Fruit fly (Drosophila melanogaster) whole organism, embryonic: ENCODE results near the gene CG43446.
A peak's percentile ranks its signal among the peaks of the same experiment; 100 is the strongest.

Source experiments
- Abd-B ChIP-seq: fragments of 200-800 bp; sonication (Bioruptor generic); optimal IDR thresholded peaks from 2 replicates; lab custom pipeline; 2018; ENCODE audit warnings: missing biosample characterization, mild to moderate bottlenecking, missing genetic modification characterization, moderate library complexity
- B-H1 ChIP-seq: fragments of 200-800 bp; sonication (Bioruptor generic); IDR thresholded peaks from 3 replicates; pipeline ENCODE4 v1.3.6; 2022; ENCODE audit warnings: missing biosample characterization, missing genetic modification characterization
- B-H2 ChIP-seq: fragments of 200-800 bp; sonication (Bioruptor generic); optimal IDR thresholded peaks from 2 replicates; lab custom pipeline; 2018; ENCODE audit warnings: missing biosample characterization, mild to moderate bottlenecking, missing genetic modification characterization
- CG10209 ChIP-seq: fragments of 200-800 bp; sonication (Bioruptor generic); optimal IDR thresholded peaks from 3 replicates; lab custom pipeline; 2017; ENCODE audit warnings: missing biosample characterization, mild to moderate bottlenecking, missing genetic modification characterization, missing genetic modification reagents
- CG11695 ChIP-seq: fragments of 200-800 bp; sonication (Bioruptor generic); IDR thresholded peaks from 3 replicates; pipeline ENCODE4 v1.3.6; 2022; ENCODE audit warnings: missing biosample characterization, missing genetic modification characterization
- CG14050 ChIP-seq: fragments of 200-800 bp; sonication (Bioruptor generic); IDR thresholded peaks from 3 replicates; pipeline ENCODE4 v1.3.6; 2022; ENCODE audit warnings: missing biosample characterization, missing genetic modification characterization
- CG16815 ChIP-seq: fragments of 200-800 bp; sonication (Bioruptor generic); optimal IDR thresholded peaks from 3 replicates; lab custom pipeline; 2017; ENCODE audit warnings: missing biosample characterization, mild to moderate bottlenecking, missing genetic modification characterization
- CG17612 ChIP-seq: fragments of 200-800 bp; sonication (Bioruptor generic); IDR thresholded peaks from 2 replicates; pipeline ENCODE4 v1.3.6; 2022; ENCODE audit warnings: missing biosample characterization, missing genetic modification characterization
- CG17829 ChIP-seq: fragments of 200-800 bp; optimal IDR thresholded peaks from 2 replicates; lab custom pipeline; 2019; ENCODE audit warnings: missing biosample characterization, mild to moderate bottlenecking, missing genetic modification characterization, moderate library complexity
- CG2116 ChIP-seq: fragments of 200-800 bp; sonication (Bioruptor generic); optimal IDR thresholded peaks from 3 replicates; lab custom pipeline; 2018; ENCODE audit warnings: missing biosample characterization, mild to moderate bottlenecking, missing genetic modification characterization
- CG2875 ChIP-seq: fragments of 200-800 bp; sonication (Bioruptor generic); optimal IDR thresholded peaks from 2 replicates; lab custom pipeline; 2017; ENCODE audit warnings: missing biosample characterization, mild to moderate bottlenecking, missing genetic modification characterization, missing genetic modification reagents
- CG2889 ChIP-seq: fragments of 200-800 bp; sonication (Bioruptor generic); IDR thresholded peaks from 3 replicates; pipeline ENCODE4 v1.3.6; 2022; ENCODE audit warnings: missing biosample characterization, missing genetic modification characterization
- CG31365 ChIP-seq: fragments of 200-800 bp; sonication (Bioruptor generic); optimal IDR thresholded peaks from 2 replicates; lab custom pipeline; 2018; ENCODE audit warnings: missing biosample characterization, mild to moderate bottlenecking, missing genetic modification characterization
- CG32532 ChIP-seq: fragments of 200-800 bp; sonication (Bioruptor generic); IDR thresholded peaks from 2 replicates; pipeline ENCODE4 v1.3.6; 2022; ENCODE audit warnings: missing biosample characterization, missing genetic modification characterization
- CG3995 ChIP-seq: fragments of 200-800 bp; sonication (Bioruptor generic); optimal IDR thresholded peaks from 3 replicates; lab custom pipeline; 2016; ENCODE audit warnings: missing biosample characterization, missing genetic modification characterization
- CG6689 ChIP-seq: fragments of 200-800 bp; sonication (Bioruptor generic); IDR thresholded peaks from 2 replicates; pipeline ENCODE4 v1.3.6; 2022; ENCODE audit warnings: missing biosample characterization, missing genetic modification characterization
- CG7357 ChIP-seq: fragments of 200-800 bp; sonication (Bioruptor generic); IDR thresholded peaks from 3 replicates; pipeline ENCODE4 v1.3.6; 2022; ENCODE audit warnings: missing biosample characterization, missing genetic modification characterization
- CG7839 ChIP-seq: fragments of 200-800 bp; sonication (Bioruptor generic); optimal IDR thresholded peaks from 3 replicates; lab custom pipeline; 2018; ENCODE audit warnings: missing biosample characterization, mild to moderate bottlenecking, missing genetic modification characterization, moderate library complexity
- CG8765 ChIP-seq: fragments of 200-800 bp; sonication (Bioruptor generic); IDR thresholded peaks from 2 replicates; pipeline ENCODE4 v1.3.6; 2022; ENCODE audit warnings: missing biosample characterization, missing genetic modification characterization
- CG9876 ChIP-seq: fragments of 200-800 bp; sonication (Bioruptor generic); optimal IDR thresholded peaks from 2 replicates; lab custom pipeline; 2016; ENCODE audit warnings: missing biosample characterization, missing genetic modification characterization
- CoRest ChIP-seq: fragments of 200-800 bp; sonication (Bioruptor generic); optimal IDR thresholded peaks from 3 replicates; lab custom pipeline; 2018; ENCODE audit warnings: missing biosample characterization, mild to moderate bottlenecking, missing genetic modification characterization, moderate library complexity
- Doc3 ChIP-seq: fragments of 200-800 bp; sonication (Bioruptor generic); IDR thresholded peaks from 3 replicates; pipeline ENCODE4 v1.3.6; 2022; ENCODE audit warnings: missing biosample characterization, missing genetic modification characterization; ENCODE audit not compliant: partially characterized antibody
- Elba2 ChIP-seq: fragments of 200-800 bp; sonication (Bioruptor generic); optimal IDR thresholded peaks from 3 replicates; lab custom pipeline; 2016; ENCODE audit warnings: missing biosample characterization, missing genetic modification characterization
- GATAe ChIP-seq: fragments of 200-800 bp; sonication (Bioruptor generic); conservative IDR thresholded peaks from 2 replicates; pipeline ENCODE4 v1.3.6; 2022; ENCODE audit warnings: missing biosample characterization, missing genetic modification characterization
- Jarid2 ChIP-seq: fragments of 200-800 bp; sonication (Bioruptor generic); optimal IDR thresholded peaks from 3 replicates; lab custom pipeline; 2017; ENCODE audit warnings: mild to moderate bottlenecking, missing biosample characterization, missing genetic modification reagents, missing genetic modification characterization
- Meics ChIP-seq: fragments of 200-800 bp; sonication (Bioruptor generic); optimal IDR thresholded peaks from 2 replicates; lab custom pipeline; 2017; ENCODE audit warnings: missing biosample characterization, mild to moderate bottlenecking, missing genetic modification characterization
- Mes4 ChIP-seq: fragments of 200-800 bp; sonication (Bioruptor generic); optimal IDR thresholded peaks from 2 replicates; lab custom pipeline; 2016; ENCODE audit warnings: missing biosample characterization, missing genetic modification characterization
- NC2α ChIP-seq: fragments of 200-800 bp; sonication (Bioruptor generic); optimal IDR thresholded peaks from 2 replicates; lab custom pipeline; 2016; ENCODE audit warnings: missing biosample characterization, missing genetic modification characterization
- Nf-YA ChIP-seq: fragments of 200-800 bp; sonication (Bioruptor generic); IDR thresholded peaks from 2 replicates; pipeline ENCODE4 v1.3.6; 2022; ENCODE audit warnings: missing biosample characterization, missing genetic modification characterization
- Scr ChIP-seq: fragments of 200-800 bp; sonication (Bioruptor generic); IDR thresholded peaks from 2 replicates; pipeline ENCODE4 v1.3.6; 2022; ENCODE audit warnings: missing biosample characterization, missing genetic modification characterization; ENCODE audit not compliant: partially characterized antibody
- Xbp1 ChIP-seq: fragments of 200-800 bp; sonication (Bioruptor generic); optimal IDR thresholded peaks from 3 replicates; lab custom pipeline; 2016; ENCODE audit warnings: missing biosample characterization, mild to moderate bottlenecking, missing genetic modification characterization
- aop ChIP-seq: fragments of 200-800 bp; sonication (Bioruptor generic); IDR thresholded peaks from 2 replicates; pipeline ENCODE4 v1.3.6; 2022; ENCODE audit warnings: missing biosample characterization, missing genetic modification characterization
- cas ChIP-seq: fragments of 200-800 bp; sonication (Bioruptor generic); IDR thresholded peaks from 2 replicates; pipeline ENCODE4 v1.3.6; 2022; ENCODE audit warnings: missing biosample characterization, missing genetic modification characterization
- caup ChIP-seq: fragments of 200-800 bp; sonication (Bioruptor generic); optimal IDR thresholded peaks from 3 replicates; lab custom pipeline; 2017; ENCODE audit warnings: missing biosample characterization, mild to moderate bottlenecking, missing genetic modification characterization, moderate library complexity; ENCODE audit not compliant: severe bottlenecking
- chm ChIP-seq: fragments of 200-800 bp; sonication (Bioruptor generic); IDR thresholded peaks from 2 replicates; pipeline ENCODE4 v1.3.6; 2022; ENCODE audit warnings: missing biosample characterization, missing genetic modification characterization
- da ChIP-seq: fragments of 200-800 bp; sonication (Bioruptor generic); optimal IDR thresholded peaks from 2 replicates; lab custom pipeline; 2016; ENCODE audit warnings: missing biosample characterization, missing genetic modification characterization
- dm ChIP-seq: fragments of 200-800 bp; sonication (Bioruptor generic); optimal IDR thresholded peaks from 3 replicates; lab custom pipeline; 2016; ENCODE audit warnings: missing biosample characterization, missing genetic modification characterization
- ham ChIP-seq: fragments of 200-800 bp; sonication (Bioruptor generic); IDR thresholded peaks from 2 replicates; pipeline ENCODE4 v1.3.6; 2022; ENCODE audit warnings: missing biosample characterization, missing genetic modification characterization
- hth ChIP-seq: fragments of >200 bp; optimal IDR thresholded peaks from 2 replicates; lab custom pipeline; 2017; ENCODE audit warnings: inconsistent platforms
- klu ChIP-seq: fragments of 200-800 bp; sonication (Bioruptor generic); IDR thresholded peaks from 2 replicates; pipeline ENCODE4 v1.3.6; 2022; ENCODE audit warnings: missing biosample characterization, missing genetic modification characterization
- mam ChIP-seq: fragments of 200-800 bp; sonication (Bioruptor generic); optimal IDR thresholded peaks from 3 replicates; lab custom pipeline; 2016; ENCODE audit warnings: missing biosample characterization, missing genetic modification characterization
- mirr ChIP-seq: fragments of 200-800 bp; sonication (Bioruptor generic); optimal IDR thresholded peaks from 3 replicates; lab custom pipeline; 2018; ENCODE audit warnings: missing biosample characterization, mild to moderate bottlenecking, missing genetic modification characterization
- p53 ChIP-seq: fragments of 200-800 bp; sonication (Bioruptor generic); optimal IDR thresholded peaks from 2 replicates; lab custom pipeline; 2016; ENCODE audit warnings: missing biosample characterization, missing genetic modification characterization
- repo ChIP-seq: fragments of 200-800 bp; sonication (Bioruptor generic); optimal IDR thresholded peaks from 2 replicates; lab custom pipeline; 2016; ENCODE audit warnings: missing biosample characterization, missing genetic modification characterization
- rib ChIP-seq: fragments of 200-800 bp; sonication (Bioruptor generic); IDR thresholded peaks from 2 replicates; pipeline ENCODE4 v1.3.6; 2022; ENCODE audit warnings: missing biosample characterization, missing genetic modification characterization
- salm ChIP-seq: fragments of 200-800 bp; sonication (Bioruptor generic); optimal IDR thresholded peaks from 2 replicates; lab custom pipeline; 2018; ENCODE audit warnings: missing biosample characterization, mild to moderate bottlenecking, missing genetic modification characterization
- sima ChIP-seq: fragments of 200-800 bp; sonication (Bioruptor generic); optimal IDR thresholded peaks from 2 replicates; lab custom pipeline; 2016; ENCODE audit warnings: missing biosample characterization, missing genetic modification characterization
- toy ChIP-seq: fragments of 200-800 bp; sonication (Bioruptor generic); IDR thresholded peaks from 2 replicates; pipeline ENCODE4 v1.3.6; 2022; ENCODE audit warnings: missing biosample characterization, missing genetic modification characterization
- usp ChIP-seq: fragments of >200 bp; optimal IDR thresholded peaks from 2 replicates; lab custom pipeline; 2017; ENCODE audit warnings: missing biosample characterization, missing genetic modification characterization

CG43446 gene

DNA sequence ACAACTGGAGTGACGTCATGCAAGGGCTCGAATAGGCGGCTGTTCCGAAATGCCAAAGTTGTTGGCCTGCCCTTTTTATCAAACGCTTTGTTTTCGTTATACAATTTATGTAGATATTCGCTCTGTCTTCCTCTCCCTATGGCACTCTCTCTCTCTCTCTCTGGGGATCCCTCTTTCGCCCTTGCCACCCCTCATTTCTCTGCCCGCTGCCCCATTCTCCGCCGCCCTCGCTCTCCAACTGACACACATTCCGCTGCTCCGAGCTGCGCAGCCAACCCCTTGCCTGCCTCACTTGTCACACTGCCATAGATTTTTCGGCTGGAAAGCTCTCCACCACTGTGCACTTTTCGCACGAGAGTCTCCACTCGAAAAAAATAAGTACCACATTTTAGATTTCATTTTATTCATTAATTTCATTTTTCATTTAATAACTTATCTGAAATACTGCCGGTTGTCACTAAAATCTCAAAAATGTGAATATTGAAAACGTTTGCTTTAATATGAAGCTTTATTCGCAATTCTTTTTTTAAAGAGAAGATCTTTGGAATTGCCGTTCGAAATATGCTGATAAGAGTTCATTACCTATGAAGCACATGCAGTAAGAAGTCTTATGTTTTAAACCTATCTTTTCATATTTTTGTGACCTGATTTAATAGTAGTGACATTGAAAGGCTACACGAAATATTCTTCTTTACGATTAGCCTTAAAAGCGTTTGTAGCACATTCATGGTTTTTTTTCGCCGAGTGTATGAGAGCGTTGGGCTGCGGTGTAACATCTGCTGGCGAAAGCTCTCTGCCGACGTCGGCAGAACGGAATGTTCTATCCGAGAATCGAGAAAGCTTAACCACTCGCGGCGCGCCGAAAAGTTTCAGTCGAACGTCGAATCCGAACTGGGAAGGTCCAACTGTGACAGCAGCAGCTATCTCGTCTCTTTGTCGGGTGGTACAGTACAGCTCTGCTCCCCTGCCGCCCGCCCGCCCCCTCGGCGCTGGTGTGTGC lies 30.6 kb downstream of the CG43446 start (continued):
- TF ChIP-seq klu (GFP tag; lab: Robert Waterston, UW): peak; percentile 72; the same call in 1 of the 2 replicates
- peak; percentile 43 for TF ChIP-seq CG9876 (GFP tag; lab: Kevin White, UChicago)
- no peak for TF ChIP-seq CG17612
- 0 out of 3 replicates have a peak, but pooled peaks have one; percentile 15 for TF ChIP-seq CG2889 (GFP tag; lab: Robert Waterston, UW)
- no peak for TF ChIP-seq toy (GFP tag; lab: Robert Waterston, UW)
- peak; percentile 87 for TF ChIP-seq Xbp1
- TF ChIP-seq hth (lab: Kevin White, UChicago): no peak
- peak; percentile 59 for TF ChIP-seq dm (GFP tag; lab: Kevin White, UChicago)
- peak; percentile 89 for TF ChIP-seq CG7839 (tag; lab: Kevin White, UChicago)
- TF ChIP-seq CG16815 (GFP tag; lab: Kevin White, UChicago): peak; percentile 78
- TF ChIP-seq ham: no peak
- TF ChIP-seq Scr (GFP tag; lab: Robert Waterston, UW): peak; percentile 44
- peak; percentile 38 for TF ChIP-seq Mes4 (GFP tag; lab: Kevin White, UChicago)
- TF ChIP-seq repo (GFP tag; lab: Kevin White, UChicago): peak; percentile 39
- TF ChIP-seq Jarid2 (GFP tag; lab: Kevin White, UChicago): peak; percentile 94
- TF ChIP-seq CoRest (tag; lab: Kevin White, UChicago): peak; percentile 95
- TF ChIP-seq CG2875 (GFP tag; lab: Kevin White, UChicago): peak; percentile 79
- TF ChIP-seq salm: peak; percentile 66
- TF ChIP-seq B-H2: peak; percentile 75
- TF ChIP-seq CG32532: peak; percentile 59
- peak; percentile 69; the same call in 1 of the 3 replicates for TF ChIP-seq CG7357 (GFP tag; lab: Robert Waterston, UW)
- peak; percentile 83 for TF ChIP-seq Abd-B (GFP tag; lab: Kevin White, UChicago)
- peak; percentile 69 for TF ChIP-seq CG6689
- peak; percentile 32 for TF ChIP-seq rib (GFP tag; lab: Robert Waterston, UW)
- peak; percentile 82 for TF ChIP-seq caup (GFP tag; lab: Kevin White, UChicago)
- peak; percentile 72 for TF ChIP-seq p53 (GFP tag; lab: Kevin White, UChicago)
- peak; percentile 73 for TF ChIP-seq CG3995 (GFP tag; lab: Kevin White, UChicago)
- no peak; the same call in 2 of the 3 replicates for TF ChIP-seq CG14050 (GFP tag; lab: Robert Waterston, UW)
- TF ChIP-seq da (GFP tag; lab: Kevin White, UChicago): peak; percentile 15
- TF ChIP-seq CG31365 (tag; lab: Kevin White, UChicago): no peak
- no peak for TF ChIP-seq Nf-YA (GFP tag; lab: Robert Waterston, UW)
- peak; percentile 71 for TF ChIP-seq CG11695 (GFP tag; lab: Robert Waterston, UW)
- 0 out of 2 replicates have a peak, but pooled peaks have one; percentile 30 for TF ChIP-seq GATAe (GFP tag; lab: Robert Waterston, UW)
- TF ChIP-seq usp (GFP tag; lab: Kevin White, UChicago): no peak
- TF ChIP-seq NC2α (GFP tag; lab: Kevin White, UChicago): peak; percentile 39
- no peak for TF ChIP-seq Elba2 (GFP tag; lab: Kevin White, UChicago)
- peak; percentile 83 for TF ChIP-seq CG17829 (tag; lab: Kevin White, UChicago)
- peak; percentile 51; the same call in 1 of the 2 replicates for TF ChIP-seq chm (GFP tag; lab: Robert Waterston, UW)
- TF ChIP-seq B-H1 (GFP tag; lab: Robert Waterston, UW): peak; percentile 34; the same call in 2 of the 3 replicates
- peak; percentile 85 for TF ChIP-seq mam (GFP tag; lab: Kevin White, UChicago)
- peak; percentile 90 for TF ChIP-seq CG10209
- peak; percentile 9 for TF ChIP-seq mirr (GFP tag; lab: Kevin White, UChicago)
- no peak for TF ChIP-seq sima
- TF ChIP-seq CG8765 (GFP tag; lab: Robert Waterston, UW): peak; percentile 5; the same call in 1 of the 2 replicates
- TF ChIP-seq cas (GFP tag; lab: Robert Waterston, UW): no peak
- TF ChIP-seq Doc3 (GFP tag; lab: Robert Waterston, UW): no peak
- TF ChIP-seq Meics (GFP tag; lab: Kevin White, UChicago): peak; percentile 96
- no peak for TF ChIP-seq aop
- peak; percentile 39 for TF ChIP-seq CG2116 (GFP tag; lab: Kevin White, UChicago)
